Fruit fly (Drosophila melanogaster): ENCODE results near the gene ATPsynE.
A peak's percentile ranks its signal among the peaks of the same experiment; 100 is the strongest.

Gene ATPsynE

dm6 chr3R:14327472-14328104 is 841 bp downstream of the ATPsynE start, which contains the start of gene spn-B (continued):
- TF ChIP-seq CG6654 (GFP tag; optimal IDR thresholded peaks at IDR 0.05) (peak; percentile 30), CG11696 (GFP tag; IDR thresholded peaks at IDR 0.05) (no peak), fd64A (GFP tag; optimal IDR thresholded peaks at IDR 0.05) (no peak), gt (GFP tag; IDR thresholded peaks at IDR 0.05) (no peak), ken (GFP tag; IDR thresholded peaks at IDR 0.05) (0 out of 3 replicates have a peak, but pooled peaks have one; percentile 3), tx (GFP tag; optimal IDR thresholded peaks at IDR 0.05) (peak; percentile 0), nerfin-1 (tag; optimal IDR thresholded peaks at IDR 0.05) (peak; percentile 72), hb (GFP tag; IDR thresholded peaks at IDR 0.05; ENCODE audit: partially characterized antibody) (no peak), CG8388 (GFP tag; optimal IDR thresholded peaks at IDR 0.05) (peak; percentile 81), CG12391 (tag; optimal IDR thresholded peaks at IDR 0.05) (peak; percentile 86), CG33213 (GFP tag; optimal IDR thresholded peaks at IDR 0.05) (peak; percentile 59), PHDP (tag; optimal IDR thresholded peaks at IDR 0.05) (peak; percentile 86), CG11695 (GFP tag; IDR thresholded peaks at IDR 0.05) (peak; percentile 78), kni (GFP tag; optimal IDR thresholded peaks at IDR 0.05) (peak; percentile 15), Dip3 (GFP tag; optimal IDR thresholded peaks at IDR 0.05) (peak; percentile 62), Fer3 (tag; optimal IDR thresholded peaks at IDR 0.05) (peak; percentile 73), dati (GFP tag; IDR thresholded peaks at IDR 0.05) (no peak), Nf-YC (tag; optimal IDR thresholded peaks at IDR 0.05) (peak; percentile 70), Myb (GFP tag; optimal IDR thresholded peaks at IDR 0.05) (peak; percentile 18), CG17568 (GFP tag; optimal IDR thresholded peaks at IDR 0.05) (peak; percentile 82), vvl (GFP tag; IDR thresholded peaks at IDR 0.05) (peak; percentile 89), CG7963 (GFP tag; IDR thresholded peaks at IDR 0.05; ENCODE audit: partially characterized antibody) (no peak), ase (GFP tag; IDR thresholded peaks at IDR 0.05) (0 out of 3 replicates have a peak, but pooled peaks have one; percentile 48), CG7987 (GFP tag; optimal IDR thresholded peaks at IDR 0.05) (no peak), usp (GFP tag; optimal IDR thresholded peaks at IDR 0.05) (no peak), BtbVII (GFP tag; optimal IDR thresholded peaks at IDR 0.05) (peak; percentile 78), D19A (tag; optimal IDR thresholded peaks at IDR 0.05) (peak; percentile 77), CG17912 (GFP tag; optimal IDR thresholded peaks at IDR 0.05) (no peak), twi (tag; optimal IDR thresholded peaks at IDR 0.05) (peak; percentile 42), Antp (GFP tag; optimal IDR thresholded peaks at IDR 0.05) (no peak), CG1024 (GFP tag; IDR thresholded peaks at IDR 0.05) (peak; percentile 57; the same call in 1 of the 2 replicates), CG6791 (GFP tag; IDR thresholded peaks at IDR 0.05; ENCODE audit: partially characterized antibody) (0 out of 3 replicates have a peak, but pooled peaks have one; percentile 7), CG31441 (GFP tag; IDR thresholded peaks at IDR 0.05) (peak; percentile 80), tll (GFP tag; optimal IDR thresholded peaks at IDR 0.05) (no peak), caup (GFP tag; optimal IDR thresholded peaks at IDR 0.05; ENCODE audit: severe bottlenecking) (peak; percentile 76), Blimp-1 (GFP tag; optimal IDR thresholded peaks at IDR 0.05) (peak; percentile 78), wdn (GFP tag; IDR thresholded peaks at IDR 0.05) (peak; percentile 68; the same call in 1 of the 2 replicates), CG11398 (GFP tag; optimal IDR thresholded peaks at IDR 0.05) (no peak), CG16779 (GFP tag; IDR thresholded peaks at IDR 0.05) (no peak), slou (GFP tag; optimal IDR thresholded peaks at IDR 0.05) (no peak), CG8281 (tag; optimal IDR thresholded peaks at IDR 0.05) (peak; percentile 50), CG32772 (GFP tag; IDR thresholded peaks at IDR 0.05) (0 out of 2 replicates have a peak, but pooled peaks have one; percentile 48), CG10321 (GFP tag; IDR thresholded peaks at IDR 0.05) (no peak; the same call in 1 of the 2 replicates), CG9797 (GFP tag; optimal IDR thresholded peaks at IDR 0.05) (no peak), wor (GFP tag; IDR thresholded peaks at IDR 0.05) (peak; percentile 33; the same call in 1 of the 2 replicates), Kr (GFP tag; optimal IDR thresholded peaks at IDR 0.05) (no peak), so (GFP tag; IDR thresholded peaks at IDR 0.05) (0 out of 3 replicates have a peak, but pooled peaks have one; percentile 17), CG9215 (GFP tag; IDR thresholded peaks at IDR 0.05) (peak; percentile 42; the same call in 1 of the 2 replicates), h (optimal IDR thresholded peaks at IDR 0.05) (no peak)
